Worm (Caenorhabditis elegans): ENCODE measurements around the gene spp-9.

Gene spp-9

ce11 chrX:11464271-11465103 is 23.1 kb upstream of the spp-9 start:
- peak in 1 of 2 experiments; percentile 95 for TF ChIP-seq unc-62 (GFP tag; optimal IDR thresholded peaks at IDR 0.05 in 1 of 2)
- TF ChIP-seq unc-62 (tag; optimal IDR thresholded peaks at IDR 0.05) = no peak
- no peak for TF ChIP-seq nhr-111 (GFP tag; optimal IDR thresholded peaks at IDR 0.05)
- TF ChIP-seq zfp-3 (GFP tag; conservative IDR thresholded peaks at IDR 0.05) = no peak
- no peak for TF ChIP-seq lin-39 (tag; optimal IDR thresholded peaks at IDR 0.05)
- peak; percentile 73 for TF ChIP-seq nhr-77 (tag; optimal IDR thresholded peaks at IDR 0.05)
- TF ChIP-seq dmd-6 (GFP tag; IDR thresholded peaks at IDR 0.05) = peak; percentile 68
- TF ChIP-seq gei-8 (GFP tag; optimal IDR thresholded peaks at IDR 0.05) = no peak
- TF ChIP-seq lin-29 (GFP tag; IDR thresholded peaks at IDR 0.05) = no peak
- TF ChIP-seq tra-1 (GFP tag; IDR thresholded peaks at IDR 0.05) = 0 out of 2 replicates have a peak, but pooled peaks have one; percentile 5
- TF ChIP-seq nhr-41 (GFP tag; IDR thresholded peaks at IDR 0.05) = no peak
- peak; percentile 93 for TF ChIP-seq pqm-1 (tag; optimal IDR thresholded peaks at IDR 0.05)
- no peak for TF ChIP-seq ces-1 (GFP tag; optimal IDR thresholded peaks at IDR 0.05)
- no peak for TF ChIP-seq daf-16 (GFP tag; optimal IDR thresholded peaks at IDR 0.05)
- TF ChIP-seq daf-16 (tag; optimal IDR thresholded peaks at IDR 0.05) = peak; percentile 38
- peak; percentile 67 for TF ChIP-seq hlh-30 (tag; optimal IDR thresholded peaks at IDR 0.05; ENCODE audit: insufficient read depth)
- no peak for TF ChIP-seq ztf-11 (tag; optimal IDR thresholded peaks at IDR 0.05)
- TF ChIP-seq nhr-6 (tag; optimal IDR thresholded peaks at IDR 0.05) = peak; percentile 18
- TF ChIP-seq jun-1 (tag; optimal IDR thresholded peaks at IDR 0.05) = peak; percentile 32
- no peak for TF ChIP-seq D1046.2 (GFP tag; IDR thresholded peaks at IDR 0.05)
- TF ChIP-seq mdl-1 (tag; optimal IDR thresholded peaks at IDR 0.05) = peak in 1 of 2 experiments; percentile 58
- TF ChIP-seq mxl-3 (GFP tag; optimal IDR thresholded peaks at IDR 0.05) = no peak
- no peak for TF ChIP-seq fkh-10 (GFP tag; optimal IDR thresholded peaks at IDR 0.05)
- TF ChIP-seq hif-1 (tag; optimal IDR thresholded peaks at IDR 0.05) = no peak
- peak; percentile 54 for TF ChIP-seq mep-1 (tag; optimal IDR thresholded peaks at IDR 0.05)
- TF ChIP-seq dve-1 (tag; optimal IDR thresholded peaks at IDR 0.05; ENCODE audit: insufficient read depth) = peak; percentile 21
- peak; percentile 9 for TF ChIP-seq nhr-48 (tag; optimal IDR thresholded peaks at IDR 0.05)
- peak; percentile 56 for TF ChIP-seq hlh-11 (tag; optimal IDR thresholded peaks at IDR 0.05)
- no peak for TF ChIP-seq lin-1 (GFP tag; IDR thresholded peaks at IDR 0.05)
- peak; percentile 68 for TF ChIP-seq nhr-11 (tag; optimal IDR thresholded peaks at IDR 0.05)
- TF ChIP-seq arid-1 (GFP tag; conservative IDR thresholded peaks at IDR 0.05) = no peak
- peak; percentile 26; the same call in 1 of the 2 replicates for TF ChIP-seq mdt-29 (GFP tag; IDR thresholded peaks at IDR 0.05)
- TF ChIP-seq nhr-28 (tag; optimal IDR thresholded peaks at IDR 0.05) = peak; percentile 70
- peak in 1 of 2 experiments; percentile 17 for TF ChIP-seq lsy-2 (tag; optimal IDR thresholded peaks at IDR 0.05)
- no peak for TF ChIP-seq Y105C5A.15 (GFP tag; IDR thresholded peaks at IDR 0.05)
- no peak for TF ChIP-seq dpl-1 (GFP tag; optimal IDR thresholded peaks at IDR 0.05)

DNA sequence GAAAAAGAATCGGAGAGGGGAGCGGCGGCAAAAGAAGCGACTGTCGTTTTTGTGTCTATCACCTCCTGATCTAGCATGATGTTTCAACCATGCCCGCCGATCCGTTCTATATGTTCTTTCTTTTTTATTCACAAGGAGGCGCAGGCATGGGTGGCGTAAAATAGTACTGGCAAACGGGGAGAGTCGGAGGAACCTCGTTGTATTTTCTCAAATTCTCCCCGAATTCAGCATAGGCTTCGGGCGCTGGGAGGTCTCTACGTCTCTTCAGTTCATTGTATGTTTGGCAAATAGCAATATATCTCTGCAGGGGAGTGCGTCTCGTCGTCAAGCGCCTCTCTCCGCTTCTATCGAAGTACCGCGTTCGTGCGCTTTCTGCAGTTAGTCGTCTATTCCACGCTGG is 22.4 kb upstream of the spp-9 start, which contains the start of gene lin-14:
TSS of gene lin-14 (plus strand) at position 346 of the 400 bp plus-strand sequence.
- TF ChIP-seq lin-13 (GFP tag; optimal IDR thresholded peaks at IDR 0.05) = no peak
- TF ChIP-seq unc-62 (GFP tag; optimal IDR thresholded peaks at IDR 0.05 in 1 of 2) = no peak
- TF ChIP-seq unc-62 (tag; optimal IDR thresholded peaks at IDR 0.05) = no peak
- peak; percentile 71 for TF ChIP-seq mep-1 (tag; optimal IDR thresholded peaks at IDR 0.05)
- no peak for TF ChIP-seq ceh-82 (tag; optimal IDR thresholded peaks at IDR 0.05)
- TF ChIP-seq nhr-6 (tag; optimal IDR thresholded peaks at IDR 0.05) = no peak
- TF ChIP-seq zip-11 (GFP tag; IDR thresholded peaks at IDR 0.05) = no peak
- no peak for TF ChIP-seq ceh-62 (tag; optimal IDR thresholded peaks at IDR 0.05)
- peak; percentile 44 for TF ChIP-seq mes-2 (tag; optimal IDR thresholded peaks at IDR 0.05; ENCODE audit: poor library complexity, severe bottlenecking)
- TF ChIP-seq daf-19 (GFP tag; conservative IDR thresholded peaks at IDR 0.05) = no peak
- peak; percentile 76 for TF ChIP-seq dve-1 (tag; optimal IDR thresholded peaks at IDR 0.05; ENCODE audit: insufficient read depth)
- peak; percentile 91 for TF ChIP-seq aha-1 (tag)
- TF ChIP-seq cey-2 (tag; optimal IDR thresholded peaks at IDR 0.05; ENCODE audit: borderline replicate concordance, insufficient read depth) = no peak
- TF ChIP-seq T20F7.1 (GFP tag; optimal IDR thresholded peaks at IDR 0.05) = no peak
- TF ChIP-seq lin-15B (tag; optimal IDR thresholded peaks at IDR 0.05) = no peak
- TF ChIP-seq ceh-44 (GFP tag; IDR thresholded peaks at IDR 0.05) = no peak
- no peak for TF ChIP-seq unc-39 (tag; optimal IDR thresholded peaks at IDR 0.05)
- TF ChIP-seq zip-2 (tag; optimal IDR thresholded peaks at IDR 0.05) = no peak
- TF ChIP-seq hlh-30 (tag; optimal IDR thresholded peaks at IDR 0.05; ENCODE audit: insufficient read depth) = peak; percentile 83
- TF ChIP-seq gei-8 (GFP tag; optimal IDR thresholded peaks at IDR 0.05) = no peak
- no peak for TF ChIP-seq ceh-20 (GFP tag; IDR thresholded peaks at IDR 0.05)

Data from whole organism, L4 larva.